Fruit fly (Drosophila melanogaster) S2 (cell line): Measurements from ENCODE around the gene a5.

Source experiments
- CG8478 ChIP-seq: fragments of >200 bp; optimal IDR thresholded peaks from 2 replicates; lab custom pipeline; 2018
- CTCF ChIP-seq, 2 experiments: fragments of >200 bp; optimal IDR thresholded peaks; 2 replicates each; lab custom pipeline; 2018

a5 gene

dm6 chr2L:1328861-1329260 lies at the start of gene a5:
a5 (plus strand) TSS chr2L:1329161.
- TF ChIP-seq CG8478 (lab: Kevin White, UChicago) (no peak), CTCF (optimal IDR thresholded peaks at IDR 0.05; lab: Kevin White, UChicago) (no peak)

dm6 chr2L:1312321-1312720 lies 16.6 kb upstream of the a5 start:
- no peak for TF ChIP-seq CG8478 (lab: Kevin White, UChicago)
- TF ChIP-seq CTCF (optimal IDR thresholded peaks at IDR 0.05; lab: Kevin White, UChicago): no peak

- TF ChIP-seq CTCF (optimal IDR thresholded peaks at IDR 0.05; lab: Kevin White, UChicago): no peak
- no peak for TF ChIP-seq CG8478 (lab: Kevin White, UChicago)
These were observed 13.7 kb upstream of the a5 start for dm6 chr2L:1315283-1315682.

- TF ChIP-seq CG8478 (lab: Kevin White, UChicago): no peak
- no peak for TF ChIP-seq CTCF (optimal IDR thresholded peaks at IDR 0.05; lab: Kevin White, UChicago)
These were observed 12.5 kb upstream of the a5 start for dm6 chr2L:1316422-1316821.

dm6 chr2L:1333828-1334227 lies 4.9 kb downstream of the a5 start, which contains the start of gene CG5440:
CG5440 (plus strand) TSS chr2L:1334128.
- TF ChIP-seq CG8478 (lab: Kevin White, UChicago) (no peak), CTCF (optimal IDR thresholded peaks at IDR 0.05; lab: Kevin White, UChicago) (no peak)

dm6 chr2L:1341995-1342394 lies 13.0 kb downstream of the a5 start, which contains the start of gene CG33923:
CG33923 (minus strand) TSS chr2L:1342095.
- TF ChIP-seq CTCF (optimal IDR thresholded peaks at IDR 0.05; lab: Kevin White, UChicago): no peak
- no peak for TF ChIP-seq CG8478 (lab: Kevin White, UChicago)

- TF ChIP-seq CG8478 (lab: Kevin White, UChicago) (no peak), CTCF (optimal IDR thresholded peaks at IDR 0.05; lab: Kevin White, UChicago) (no peak)
These were observed 15.1 kb downstream of the a5 start, which contains the start of the genes CG33922 and Cdlc2 for dm6 chr2L:1344071-1344470. CG33922 (minus strand) TSS chr2L:1344171. Cdlc2 (plus strand) TSS chr2L:1344400.

- TF ChIP-seq CG8478 (lab: Kevin White, UChicago) (no peak), CTCF (optimal IDR thresholded peaks at IDR 0.05; lab: Kevin White, UChicago) (peak; percentile 16 to 53)
These were observed 17.1 kb downstream of the a5 start for dm6 chr2L:1346034-1346433.

- no peak for TF ChIP-seq CTCF (optimal IDR thresholded peaks at IDR 0.05; lab: Kevin White, UChicago)
- no peak for TF ChIP-seq CG8478 (lab: Kevin White, UChicago)
These were observed 23.8 kb downstream of the a5 start, which contains the start of gene CG5556 for dm6 chr2L:1352768-1353167. CG5556 (minus strand) TSS chr2L:1352868.

- TF ChIP-seq CTCF (optimal IDR thresholded peaks at IDR 0.05; lab: Kevin White, UChicago) (no peak), CG8478 (lab: Kevin White, UChicago) (no peak)
These were observed 25.0 kb downstream of the a5 start, which contains the start of gene CG5561 for dm6 chr2L:1354009-1354408. CG5561 (minus strand) TSS chr2L:1354109.

- TF ChIP-seq CTCF (optimal IDR thresholded peaks at IDR 0.05; lab: Kevin White, UChicago) (no peak), CG8478 (lab: Kevin White, UChicago) (no peak)
These were observed 25.9 kb downstream of the a5 start, which contains the start of gene CG31924 for dm6 chr2L:1354819-1355218. CG31924 (minus strand) TSS chr2L:1354919.

- TF ChIP-seq CG8478 (lab: Kevin White, UChicago) (no peak), CTCF (optimal IDR thresholded peaks at IDR 0.05; lab: Kevin White, UChicago) (no peak)
These were observed 26.9 kb downstream of the a5 start, which contains the start of gene CG5565 for dm6 chr2L:1355824-1356223. CG5565 (minus strand) TSS chr2L:1355924.

- no peak for TF ChIP-seq CTCF (optimal IDR thresholded peaks at IDR 0.05; lab: Kevin White, UChicago)
- no peak for TF ChIP-seq CG8478 (lab: Kevin White, UChicago)
These were observed 30.7 kb downstream of the a5 start, which contains the start of gene CG31659 for dm6 chr2L:1359690-1360089. CG31659 (minus strand) TSS chr2L:1359790.

dm6 chr2L:1361771-1362632 lies 33.0 kb downstream of the a5 start, which contains the start of gene NLaz:
NLaz (minus strand) TSS chr2L:1361821.
- no peak for TF ChIP-seq CG8478 (lab: Kevin White, UChicago)
- TF ChIP-seq CTCF (optimal IDR thresholded peaks at IDR 0.05; lab: Kevin White, UChicago): peak; percentile 65 to 82

dm6 chr2L:1365037-1365436 lies 36.1 kb downstream of the a5 start:
- no peak for TF ChIP-seq CTCF (optimal IDR thresholded peaks at IDR 0.05; lab: Kevin White, UChicago)
- no peak for TF ChIP-seq CG8478 (lab: Kevin White, UChicago)
